Fruit fly (Drosophila melanogaster): ENCODE measurements around the gene CG11537.

Gene CG11537

DNA sequence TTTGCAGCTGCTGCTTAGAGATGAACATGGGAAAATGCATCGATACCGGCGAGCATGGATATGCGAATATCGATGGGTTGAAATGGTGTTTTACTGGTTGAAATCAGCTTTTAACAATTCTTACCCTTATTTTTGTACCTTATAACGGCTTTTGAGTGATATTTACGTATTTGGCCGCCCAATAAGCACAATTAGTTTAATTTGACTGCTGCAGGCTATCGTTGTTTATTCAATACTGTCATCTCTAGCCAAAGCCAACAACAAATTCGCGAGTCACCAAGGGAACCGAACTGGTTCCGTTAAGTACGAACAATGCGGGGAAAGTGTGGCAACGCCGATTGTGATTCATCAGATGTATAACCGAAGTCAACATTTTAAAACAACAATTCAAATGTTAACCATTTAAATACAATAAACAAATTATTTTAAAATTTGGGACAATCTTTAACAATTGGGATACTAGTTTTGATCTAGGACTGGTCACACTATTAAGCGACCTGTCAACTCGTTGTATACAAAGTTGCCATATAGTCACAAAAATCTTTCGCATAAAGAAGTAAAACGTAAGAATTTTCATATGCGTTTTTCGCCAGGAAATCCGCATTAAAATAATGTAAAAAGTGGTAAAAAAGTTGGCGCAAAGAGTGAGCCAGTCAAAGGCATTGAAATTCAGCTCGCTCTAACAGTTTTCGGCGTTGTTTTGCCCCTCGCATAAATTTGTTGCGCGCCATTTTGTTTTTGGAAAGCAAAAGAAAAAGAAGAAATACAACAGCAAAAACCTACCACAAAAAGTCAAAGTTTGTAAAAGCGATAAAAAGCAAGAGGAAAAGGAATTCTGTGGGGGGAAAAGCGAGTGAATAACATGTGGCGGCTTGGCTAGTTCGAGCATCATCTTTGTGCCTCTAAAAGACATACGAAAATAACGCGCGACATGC is 5.1 kb upstream of the CG11537 start, which contains the start of the genes Usp5 and BtbVII (continued):
- TF ChIP-seq ap (GFP tag; IDR thresholded peaks at IDR 0.05) (no peak), chn (GFP tag; optimal IDR thresholded peaks at IDR 0.05) (peak; percentile 87), dati (GFP tag; IDR thresholded peaks at IDR 0.05) (no peak), sens-2 (GFP tag; IDR thresholded peaks at IDR 0.05) (no peak), Mad (GFP tag; optimal IDR thresholded peaks at IDR 0.05) (peak; percentile 66), YL-1 (GFP tag; optimal IDR thresholded peaks at IDR 0.05) (no peak), hth (optimal IDR thresholded peaks at IDR 0.05) (no peak), cato (GFP tag; optimal IDR thresholded peaks at IDR 0.05; ENCODE audit: borderline replicate concordance) (peak; percentile 27), sim (GFP tag; IDR thresholded peaks at IDR 0.05) (0 out of 2 replicates have a peak, but pooled peaks have one; percentile 7), BtbVII (GFP tag; optimal IDR thresholded peaks at IDR 0.05) (peak; percentile 13), hbn (GFP tag; IDR thresholded peaks at IDR 0.05; ENCODE audit: partially characterized antibody) (peak; percentile 97), ac (GFP tag; optimal IDR thresholded peaks at IDR 0.05) (peak; percentile 67), Oaz (GFP tag; IDR thresholded peaks at IDR 0.05) (0 out of 2 replicates have a peak, but pooled peaks have one; percentile 25), pros (GFP tag; optimal IDR thresholded peaks at IDR 0.05) (no peak), aop (GFP tag; IDR thresholded peaks at IDR 0.05) (no peak), fu2 (GFP tag; optimal IDR thresholded peaks at IDR 0.05) (peak; percentile 28), CG10543 (GFP tag; optimal IDR thresholded peaks at IDR 0.05) (peak; percentile 49), CG2712 (tag; optimal IDR thresholded peaks at IDR 0.05) (peak; percentile 46), ssp (GFP tag; IDR thresholded peaks at IDR 0.05) (peak; percentile 54), CG8478 (optimal IDR thresholded peaks at IDR 0.05) (no peak), CG7987 (GFP tag; optimal IDR thresholded peaks at IDR 0.05) (no peak), D19A (tag; optimal IDR thresholded peaks at IDR 0.05) (no peak), gfzf (GFP tag; optimal IDR thresholded peaks at IDR 0.05) (peak; percentile 78), bbx (GFP tag; IDR thresholded peaks at IDR 0.05; ENCODE audit: partially characterized antibody) (peak; percentile 91), CG4854 (GFP tag; optimal IDR thresholded peaks at IDR 0.05) (peak; percentile 1), CG14014 (GFP tag; IDR thresholded peaks at IDR 0.05) (peak; percentile 34; the same call in 1 of the 2 replicates), her (GFP tag; optimal IDR thresholded peaks at IDR 0.05) (peak; percentile 74), CG33557 (GFP tag; optimal IDR thresholded peaks at IDR 0.05) (peak; percentile 50), E2f1 (GFP tag; IDR thresholded peaks at IDR 0.05) (peak; percentile 49; the same call in 1 of the 2 replicates), D19B (GFP tag; optimal IDR thresholded peaks at IDR 0.05) (no peak), dan (GFP tag; IDR thresholded peaks at IDR 0.05) (no peak), sr (GFP tag; IDR thresholded peaks at IDR 0.05) (no peak), CG7963 (GFP tag; IDR thresholded peaks at IDR 0.05; ENCODE audit: partially characterized antibody) (peak; percentile 80), wdn (GFP tag; IDR thresholded peaks at IDR 0.05) (0 out of 2 replicates have a peak, but pooled peaks have one; percentile 16), pnt (GFP tag; optimal IDR thresholded peaks at IDR 0.05) (peak; percentile 55), lab (GFP tag; optimal IDR thresholded peaks at IDR 0.05) (peak; percentile 67), grau (tag; optimal IDR thresholded peaks at IDR 0.05) (peak; percentile 59), trh (GFP tag; optimal IDR thresholded peaks at IDR 0.05) (no peak), pho (GFP tag; optimal IDR thresholded peaks at IDR 0.05) (peak; percentile 57), CG6272 (GFP tag; IDR thresholded peaks at IDR 0.05) (peak; percentile 42; the same call in 1 of the 2 replicates), wor (GFP tag; IDR thresholded peaks at IDR 0.05) (no peak), CG10959 (GFP tag; IDR thresholded peaks at IDR 0.05) (no peak; the same call in 1 of the 2 replicates), toy (GFP tag; IDR thresholded peaks at IDR 0.05) (no peak), CG13424 (tag; optimal IDR thresholded peaks at IDR 0.05) (peak; percentile 64), luna (GFP tag; optimal IDR thresholded peaks at IDR 0.05) (peak; percentile 48), grn (GFP tag; optimal IDR thresholded peaks at IDR 0.05) (no peak), ERR (GFP tag; optimal IDR thresholded peaks at IDR 0.05) (peak; percentile 6), Trl (optimal IDR thresholded peaks at IDR 0.05) (no peak), Trl (GFP tag; optimal IDR thresholded peaks at IDR 0.05) (peak; percentile 67), CG12299 (tag; optimal IDR thresholded peaks at IDR 0.05) (peak; percentile 4)

Measured in whole organism, embryonic.